Fruit fly (Drosophila melanogaster) S2 (cell line): ENCODE data around the gene CG4270.

Source experiments
- CG8478 ChIP-seq: fragments of >200 bp; optimal IDR thresholded peaks from 2 replicates; lab custom pipeline; 2018
- CTCF ChIP-seq, 2 experiments: fragments of >200 bp; optimal IDR thresholded peaks; 2 replicates each; lab custom pipeline; 2018

dm6 chr2L:2311449-2311848 lies 48.2 kb downstream of the CG4270 start, which contains the start of gene eys:
- TF ChIP-seq CTCF (optimal IDR thresholded peaks at IDR 0.05; lab: Kevin White, UChicago): no peak
- no peak for TF ChIP-seq CG8478
